Worm (Caenorhabditis elegans): ENCODE results near the gene C27B7.2.

DNA sequence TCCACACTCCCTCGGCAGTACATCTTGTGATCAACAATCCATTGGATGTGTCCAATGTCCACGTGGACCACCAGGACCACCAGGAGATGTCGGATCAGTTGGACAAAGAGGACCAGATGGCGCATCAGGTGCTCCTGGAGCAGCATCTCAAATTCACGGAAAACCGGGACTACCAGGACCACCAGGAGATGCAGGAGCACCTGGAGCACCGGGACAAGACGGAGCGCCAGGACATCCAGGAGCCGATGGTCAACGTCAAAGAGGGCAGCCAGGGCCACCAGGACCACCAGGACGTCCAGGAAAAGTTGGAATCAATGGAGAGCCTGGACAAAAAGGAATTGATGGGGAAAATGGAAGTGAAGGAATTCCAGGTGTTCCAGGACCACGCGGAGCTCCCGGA, 43.7 kb upstream of the C27B7.2 start:
- no peak for TF ChIP-seq dao-5 (tag; optimal IDR thresholded peaks at IDR 0.05)
- TF ChIP-seq him-1 (tag; optimal IDR thresholded peaks at IDR 0.05), result no peak
- no peak for TF ChIP-seq W03F9.2 (tag; optimal IDR thresholded peaks at IDR 0.05)

All from whole organism, L4/young adult.